Worm (Caenorhabditis elegans) whole organism, midembryonic: ENCODE results near the gene Y49F6B.12.

Experiments
- T22C8.4 ChIP-seq: fragments of 200-800 bp; sonication (Bioruptor generic); IDR thresholded peaks from 2 replicates; pipeline ENCODE4 v1.3.6; 2022; ENCODE audit warnings: missing genetic modification characterization, missing compliant biosample characterization
- cog-1 ChIP-seq: sonication (generic microtip); optimal IDR thresholded peaks from 2 replicates; lab custom pipeline; 2016; ENCODE audit warnings: missing genetic modification characterization, missing compliant biosample characterization
- flt-1 ChIP-seq: fragments of 200-800 bp; sonication (Bioruptor generic); IDR thresholded peaks from 2 replicates; pipeline ENCODE4 v1.3.6; 2022; ENCODE audit warnings: missing genetic modification characterization, missing compliant biosample characterization
- klf-2 ChIP-seq: fragments of 200-800 bp; sonication (Bioruptor generic); conservative IDR thresholded peaks from 2 replicates; pipeline ENCODE4 v1.3.6; 2022; ENCODE audit warnings: missing genetic modification reagents, missing genetic modification characterization, missing compliant biosample characterization
- med-1 ChIP-seq: sonication (generic microtip); optimal IDR thresholded peaks from 2 replicates; lab custom pipeline; 2017; ENCODE audit warnings: missing genetic modification characterization, mild to moderate bottlenecking, missing compliant biosample characterization, antibody characterized with exemption, missing genetic modification reagents; ENCODE audit not compliant: insufficient read depth
- ref-1 ChIP-seq: fragments of 200-800 bp; sonication (Bioruptor generic); conservative IDR thresholded peaks from 2 replicates; pipeline ENCODE4 v1.3.6; 2022; ENCODE audit warnings: missing genetic modification reagents, missing genetic modification characterization, missing compliant biosample characterization
- tab-1 ChIP-seq: fragments of 200-800 bp; sonication (Bioruptor generic); IDR thresholded peaks from 2 replicates; pipeline ENCODE4 v1.3.6; 2022; ENCODE audit warnings: missing genetic modification characterization, missing compliant biosample characterization
- ztf-23 ChIP-seq: fragments of 200-800 bp; sonication (Bioruptor generic); IDR thresholded peaks from 2 replicates; pipeline ENCODE4 v1.3.6; 2022; ENCODE audit warnings: missing genetic modification reagents, missing genetic modification characterization, missing compliant biosample characterization
- ztf-29 ChIP-seq: fragments of 200-800 bp; sonication (Bioruptor generic); IDR thresholded peaks from 2 replicates; pipeline ENCODE4 v1.3.6; 2022; ENCODE audit warnings: missing genetic modification reagents, missing genetic modification characterization, missing compliant biosample characterization

- TF ChIP-seq flt-1 (GFP tag; lab: Robert Waterston, UW), result no peak
- TF ChIP-seq tab-1 (GFP tag; lab: Robert Waterston, UW), result no peak
- TF ChIP-seq ztf-29 (GFP tag; lab: Robert Waterston, UW), result no peak
- no peak for TF ChIP-seq ref-1
- no peak for TF ChIP-seq cog-1 (tag; lab: Kevin White, UChicago)
- no peak for TF ChIP-seq klf-2
- no peak for TF ChIP-seq T22C8.4 (GFP tag; lab: Robert Waterston, UW)
- TF ChIP-seq med-1 (GFP tag; lab: Kevin White, UChicago), result no peak
- no peak for TF ChIP-seq ztf-23
Measured at ce11 chrII:3438280-3438679, 33.9 kb downstream of the Y49F6B.12 start.
